Fruit fly (Drosophila melanogaster): Measurements from ENCODE around the gene CG10333.

DNA sequence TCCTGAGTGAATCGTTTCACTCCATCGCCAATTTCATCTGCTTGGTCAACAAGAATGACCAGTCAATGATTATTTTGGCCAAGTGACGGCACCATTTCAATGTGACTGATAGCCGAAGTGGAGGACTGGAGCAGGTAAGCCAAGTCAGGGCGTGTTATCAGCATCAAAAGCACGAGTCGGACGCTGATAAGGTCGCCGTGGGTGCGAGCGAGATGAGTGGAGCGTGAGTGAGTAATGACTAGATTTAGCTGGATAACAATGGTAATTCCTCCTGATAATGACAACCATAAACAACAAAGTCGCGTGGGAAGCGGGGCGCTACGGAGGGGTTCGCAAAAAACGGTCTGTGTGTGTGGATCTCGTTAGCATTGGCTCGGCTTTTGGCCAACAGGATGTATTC, 45.6 kb upstream of the CG10333 start:
- TF ChIP-seq CG32121 (GFP tag; IDR thresholded peaks at IDR 0.05) (no peak), Pif1B (GFP tag; optimal IDR thresholded peaks at IDR 0.05) (no peak)

All from whole organism, pupa.